Worm (Caenorhabditis elegans): ENCODE data around the gene emg-1.
A peak's percentile ranks its signal among the peaks of the same experiment; 100 is the strongest.

The emg-1 gene

ce11 chrIII:10631870-10632509 lies 17.3 kb upstream of the emg-1 start:
- no peak for TF ChIP-seq hlh-1 (tag; optimal IDR thresholded peaks at IDR 0.05)
- TF ChIP-seq sptf-1 (tag; optimal IDR thresholded peaks at IDR 0.05), result no peak
- TF ChIP-seq bed-3 (GFP tag; optimal IDR thresholded peaks at IDR 0.05), result no peak
- TF ChIP-seq ceh-83 (GFP tag; optimal IDR thresholded peaks at IDR 0.05), result no peak
- TF ChIP-seq ham-2 (GFP tag; optimal IDR thresholded peaks at IDR 0.05), result no peak
- TF ChIP-seq flh-1 (GFP tag; optimal IDR thresholded peaks at IDR 0.05), result no peak
- TF ChIP-seq unc-39 (tag; optimal IDR thresholded peaks at IDR 0.05), result no peak
- TF ChIP-seq nhr-76 (tag; optimal IDR thresholded peaks at IDR 0.05), result no peak
- TF ChIP-seq lin-13 (tag; optimal IDR thresholded peaks at IDR 0.05), result no peak
- no peak for TF ChIP-seq pha-4 (tag; optimal IDR thresholded peaks at IDR 0.05)
- no peak for TF ChIP-seq ceh-39 (tag; optimal IDR thresholded peaks at IDR 0.05)
- no peak for TF ChIP-seq nhr-28 (tag; optimal IDR thresholded peaks at IDR 0.05)
- TF ChIP-seq mep-1 (tag; optimal IDR thresholded peaks at IDR 0.05), result no peak

- TF ChIP-seq flh-1 (GFP tag; optimal IDR thresholded peaks at IDR 0.05) (no peak), snpc-4 (tag; optimal IDR thresholded peaks at IDR 0.05) (no peak), sptf-1 (tag; optimal IDR thresholded peaks at IDR 0.05) (peak; percentile 25), mls-2 (tag; optimal IDR thresholded peaks at IDR 0.05) (peak; percentile 25), mab-5 (tag; optimal IDR thresholded peaks at IDR 0.05) (no peak), elt-3 (tag; optimal IDR thresholded peaks at IDR 0.05) (no peak), cnd-1 (tag; optimal IDR thresholded peaks at IDR 0.05) (no peak), elt-1 (tag; optimal IDR thresholded peaks at IDR 0.05; ENCODE audit: borderline replicate concordance, insufficient read depth) (no peak), unc-120 (tag; optimal IDR thresholded peaks at IDR 0.05; ENCODE audit: poor library complexity, severe bottlenecking) (no peak), bed-3 (GFP tag; optimal IDR thresholded peaks at IDR 0.05) (no peak), ham-2 (GFP tag; optimal IDR thresholded peaks at IDR 0.05) (no peak), lsy-2 (tag; optimal IDR thresholded peaks at IDR 0.05) (no peak), tbx-8 (GFP tag; optimal IDR thresholded peaks at IDR 0.05) (no peak), nhr-76 (tag; optimal IDR thresholded peaks at IDR 0.05) (no peak), lin-13 (tag; optimal IDR thresholded peaks at IDR 0.05) (no peak), sem-2 (GFP tag; optimal IDR thresholded peaks at IDR 0.05) (no peak), unc-62 (GFP tag; optimal IDR thresholded peaks at IDR 0.05) (no peak)
Measured at ce11 chrIII:10632590-10633402, 16.5 kb upstream of the emg-1 start, which contains the start of gene Y39A1A.10. Y39A1A.10 (plus strand) TSS chrIII:10632728.

- no peak for TF ChIP-seq blmp-1 (tag; optimal IDR thresholded peaks at IDR 0.05)
- no peak for TF ChIP-seq ceh-83 (GFP tag; optimal IDR thresholded peaks at IDR 0.05)
- no peak for TF ChIP-seq tbx-8 (GFP tag; optimal IDR thresholded peaks at IDR 0.05)
- TF ChIP-seq flh-1 (GFP tag; optimal IDR thresholded peaks at IDR 0.05), result no peak
- TF ChIP-seq snpc-4 (tag; optimal IDR thresholded peaks at IDR 0.05), result no peak
- no peak for TF ChIP-seq pha-4 (tag; optimal IDR thresholded peaks at IDR 0.05)
- no peak for TF ChIP-seq lin-32 (GFP tag; optimal IDR thresholded peaks at IDR 0.05)
- TF ChIP-seq unc-62 (GFP tag; optimal IDR thresholded peaks at IDR 0.05), result no peak
- TF ChIP-seq cnd-1 (tag; optimal IDR thresholded peaks at IDR 0.05), result no peak
- no peak for TF ChIP-seq mls-2 (tag; optimal IDR thresholded peaks at IDR 0.05)
- TF ChIP-seq bed-3 (GFP tag; optimal IDR thresholded peaks at IDR 0.05), result no peak
- TF ChIP-seq lin-13 (tag; optimal IDR thresholded peaks at IDR 0.05), result no peak
- TF ChIP-seq ceh-43 (GFP tag; optimal IDR thresholded peaks at IDR 0.05), result no peak
- no peak for TF ChIP-seq elt-3 (tag; optimal IDR thresholded peaks at IDR 0.05)
- no peak for TF ChIP-seq nhr-12 (tag; optimal IDR thresholded peaks at IDR 0.05)
- TF ChIP-seq ztf-11 (tag; optimal IDR thresholded peaks at IDR 0.05), result no peak
- no peak for TF ChIP-seq drap-1 (GFP tag; optimal IDR thresholded peaks at IDR 0.05)
Measured at ce11 chrIII:10633403-10633674, 16.0 kb upstream of the emg-1 start, which contains the start of gene Y39A1A.9. Y39A1A.9 (minus strand) TSS chrIII:10633501.

- peak; percentile 22 for TF ChIP-seq lin-13 (tag; optimal IDR thresholded peaks at IDR 0.05)
- TF ChIP-seq nhr-12 (tag; optimal IDR thresholded peaks at IDR 0.05), result no peak
- TF ChIP-seq ceh-83 (GFP tag; optimal IDR thresholded peaks at IDR 0.05), result no peak
- no peak for TF ChIP-seq ham-2 (GFP tag; optimal IDR thresholded peaks at IDR 0.05)
- peak; percentile 77 for TF ChIP-seq nhr-2 (tag; optimal IDR thresholded peaks at IDR 0.05)
- TF ChIP-seq hlh-1 (tag; optimal IDR thresholded peaks at IDR 0.05), result peak; percentile 38
- TF ChIP-seq sem-2 (GFP tag; optimal IDR thresholded peaks at IDR 0.05), result no peak
- TF ChIP-seq unc-39 (tag; optimal IDR thresholded peaks at IDR 0.05), result no peak
- TF ChIP-seq cnd-1 (tag; optimal IDR thresholded peaks at IDR 0.05), result no peak
- peak; percentile 33 for TF ChIP-seq M03D4.4 (tag; optimal IDR thresholded peaks at IDR 0.05)
- TF ChIP-seq sptf-1 (tag; optimal IDR thresholded peaks at IDR 0.05), result peak; percentile 77
- no peak for TF ChIP-seq zip-8 (tag; optimal IDR thresholded peaks at IDR 0.05)
- peak; percentile 56 for TF ChIP-seq nhr-237 (tag; optimal IDR thresholded peaks at IDR 0.05)
- peak; percentile 16 for TF ChIP-seq unc-62 (GFP tag; optimal IDR thresholded peaks at IDR 0.05)
- TF ChIP-seq blmp-1 (tag; optimal IDR thresholded peaks at IDR 0.05), result no peak
- peak; percentile 68 for TF ChIP-seq mep-1 (tag; optimal IDR thresholded peaks at IDR 0.05)
- TF ChIP-seq flh-1 (GFP tag; optimal IDR thresholded peaks at IDR 0.05), result peak; percentile 50
- peak; percentile 16 for TF ChIP-seq bed-3 (GFP tag; optimal IDR thresholded peaks at IDR 0.05)
- no peak for TF ChIP-seq ceh-39 (tag; optimal IDR thresholded peaks at IDR 0.05)
- TF ChIP-seq drap-1 (GFP tag; optimal IDR thresholded peaks at IDR 0.05), result peak; percentile 52
- no peak for TF ChIP-seq nhr-76 (tag; optimal IDR thresholded peaks at IDR 0.05)
- TF ChIP-seq ztf-11 (tag; optimal IDR thresholded peaks at IDR 0.05), result no peak
- TF ChIP-seq lsy-2 (tag; optimal IDR thresholded peaks at IDR 0.05), result peak; percentile 55
- no peak for TF ChIP-seq lin-32 (GFP tag; optimal IDR thresholded peaks at IDR 0.05)
- no peak for TF ChIP-seq snpc-4 (tag; optimal IDR thresholded peaks at IDR 0.05)
- TF ChIP-seq elt-3 (tag; optimal IDR thresholded peaks at IDR 0.05), result no peak
- TF ChIP-seq pha-4 (tag; optimal IDR thresholded peaks at IDR 0.05), result peak; percentile 47
- no peak for TF ChIP-seq mab-5 (tag; optimal IDR thresholded peaks at IDR 0.05)
- TF ChIP-seq elt-1 (tag; optimal IDR thresholded peaks at IDR 0.05; ENCODE audit: borderline replicate concordance, insufficient read depth), result no peak
- no peak for TF ChIP-seq ceh-43 (GFP tag; optimal IDR thresholded peaks at IDR 0.05)
- no peak for TF ChIP-seq tbx-8 (GFP tag; optimal IDR thresholded peaks at IDR 0.05)
- peak; percentile 35 for TF ChIP-seq unc-120 (tag; optimal IDR thresholded peaks at IDR 0.05; ENCODE audit: poor library complexity, severe bottlenecking)
- TF ChIP-seq mls-2 (tag; optimal IDR thresholded peaks at IDR 0.05), result no peak
- TF ChIP-seq nhr-28 (tag; optimal IDR thresholded peaks at IDR 0.05), result no peak
- peak; percentile 69 for TF ChIP-seq ces-1 (GFP tag; optimal IDR thresholded peaks at IDR 0.05)
Measured at ce11 chrIII:10634034-10634433, 15.3 kb upstream of the emg-1 start.

Data from whole organism, mixed stage, embryonic.